Fruit fly (Drosophila melanogaster): ENCODE measurements around the gene hh.

The hh gene

dm6 chr3R:23157664-23158151 is 16.0 kb upstream of the hh start, which contains the start of gene unk (continued):
- TF ChIP-seq CG12219 (GFP tag; optimal IDR thresholded peaks at IDR 0.05) (no peak), phol (tag; optimal IDR thresholded peaks at IDR 0.05) (peak; percentile 98), slbo (GFP tag; IDR thresholded peaks at IDR 0.05) (peak; percentile 72), CG18764 (GFP tag; optimal IDR thresholded peaks at IDR 0.05) (no peak), nau (GFP tag; optimal IDR thresholded peaks at IDR 0.05) (no peak), Jarid2 (GFP tag; optimal IDR thresholded peaks at IDR 0.05) (no peak), tup (GFP tag; optimal IDR thresholded peaks at IDR 0.05) (no peak), trem (tag; optimal IDR thresholded peaks at IDR 0.05) (peak; percentile 38), CTCF (GFP tag; optimal IDR thresholded peaks at IDR 0.05) (peak; percentile 79), h (optimal IDR thresholded peaks at IDR 0.05) (no peak), Dp (GFP tag; optimal IDR thresholded peaks at IDR 0.05) (peak; percentile 89), salm (tag; optimal IDR thresholded peaks at IDR 0.05) (no peak), lbe (GFP tag; optimal IDR thresholded peaks at IDR 0.05) (peak; percentile 50), CG14667 (GFP tag; IDR thresholded peaks at IDR 0.05) (no peak), Atf-2 (GFP tag; optimal IDR thresholded peaks at IDR 0.05) (no peak), Dip2 (GFP tag; IDR thresholded peaks at IDR 0.05) (no peak), CG14014 (GFP tag; IDR thresholded peaks at IDR 0.05) (peak; percentile 12; the same call in 1 of the 2 replicates), row (GFP tag; IDR thresholded peaks at IDR 0.05) (peak; percentile 57; the same call in 2 of the 3 replicates), zfh2 (GFP tag; optimal IDR thresholded peaks at IDR 0.05) (peak; percentile 21), CG2712 (tag; optimal IDR thresholded peaks at IDR 0.05) (peak; percentile 62), CG15269 (tag; optimal IDR thresholded peaks at IDR 0.05) (no peak), CG31365 (tag; optimal IDR thresholded peaks at IDR 0.05) (no peak), crp (GFP tag; optimal IDR thresholded peaks at IDR 0.05) (peak in 1 of 2 experiments; percentile 16), PHDP (tag; optimal IDR thresholded peaks at IDR 0.05) (no peak), mam (GFP tag; optimal IDR thresholded peaks at IDR 0.05) (peak; percentile 31), CG17612 (GFP tag; IDR thresholded peaks at IDR 0.05) (no peak), CG7271 (tag; optimal IDR thresholded peaks at IDR 0.05) (no peak), Scr (GFP tag; IDR thresholded peaks at IDR 0.05; ENCODE audit: partially characterized antibody) (peak; percentile 97), CG12071 (GFP tag; optimal IDR thresholded peaks at IDR 0.05) (no peak), HLH54F (GFP tag; optimal IDR thresholded peaks at IDR 0.05) (no peak), dimm (GFP tag; IDR thresholded peaks at IDR 0.05) (no peak), Nf-YC (tag; optimal IDR thresholded peaks at IDR 0.05) (peak; percentile 34), Mad (GFP tag; optimal IDR thresholded peaks at IDR 0.05) (peak; percentile 44), CG32767 (GFP tag; IDR thresholded peaks at IDR 0.05) (no peak), CG42726 (GFP tag; IDR thresholded peaks at IDR 0.05; ENCODE audit: partially characterized antibody) (peak; percentile 97), Deaf1 (tag; optimal IDR thresholded peaks at IDR 0.05) (peak; percentile 56), HLH3B (GFP tag; IDR thresholded peaks at IDR 0.05) (no peak), kni (GFP tag; optimal IDR thresholded peaks at IDR 0.05) (no peak), NK7.1 (GFP tag; optimal IDR thresholded peaks at IDR 0.05) (no peak), CG12155 (GFP tag; optimal IDR thresholded peaks at IDR 0.05) (peak; percentile 33), NFAT (GFP tag; IDR thresholded peaks at IDR 0.05) (peak; percentile 68), klu (GFP tag; IDR thresholded peaks at IDR 0.05) (no peak), lab (GFP tag; optimal IDR thresholded peaks at IDR 0.05) (no peak), CG3847 (GFP tag; IDR thresholded peaks at IDR 0.05) (peak; percentile 50), jigr1 (GFP tag; IDR thresholded peaks at IDR 0.05) (no peak), CG10366 (GFP tag; IDR thresholded peaks at IDR 0.05) (0 out of 2 replicates have a peak, but pooled peaks have one; percentile 10), gcm2 (GFP tag; optimal IDR thresholded peaks at IDR 0.05) (no peak), gsb (GFP tag; IDR thresholded peaks at IDR 0.05) (0 out of 2 replicates have a peak, but pooled peaks have one; percentile 17), ftz-f1 (GFP tag; optimal IDR thresholded peaks at IDR 0.05) (no peak), CG12236 (GFP tag; optimal IDR thresholded peaks at IDR 0.05) (no peak), CG7987 (GFP tag; optimal IDR thresholded peaks at IDR 0.05) (no peak), Trl (optimal IDR thresholded peaks at IDR 0.05) (no peak), Trl (GFP tag; optimal IDR thresholded peaks at IDR 0.05) (no peak)

Data from whole organism, embryonic.